Worm (Caenorhabditis elegans) whole organism, late embryonic: ENCODE results near the gene F31F6.1.

ENCODE experiments used
- C08G9.2 ChIP-seq: sonication (generic microtip); optimal IDR thresholded peaks from 2 replicates; lab custom pipeline; 2016; ENCODE audit warnings: mild to moderate bottlenecking, missing genetic modification characterization, moderate library complexity, missing compliant biosample characterization
- C38D4.7 ChIP-seq: fragments of 200-800 bp; sonication (Bioruptor generic); optimal IDR thresholded peaks from 2 replicates; lab custom pipeline; 2018; ENCODE audit warnings: mild to moderate bottlenecking, missing genetic modification characterization, moderate library complexity, missing compliant biosample characterization
- F13H6.1 ChIP-seq: sonication (generic microtip); optimal IDR thresholded peaks from 2 replicates; lab custom pipeline; 2016; ENCODE audit warnings: missing genetic modification characterization, missing compliant biosample characterization
- K02D7.2 ChIP-seq: sonication (generic microtip); optimal IDR thresholded peaks from 2 replicates; lab custom pipeline; 2017; ENCODE audit warnings: mild to moderate bottlenecking, missing genetic modification characterization, missing compliant biosample characterization
- Y22D7AL.16 ChIP-seq: sonication (generic microtip); optimal IDR thresholded peaks from 2 replicates; lab custom pipeline; 2016; ENCODE audit warnings: missing genetic modification characterization, missing compliant biosample characterization
- ahr-1 ChIP-seq: sonication (generic microtip); optimal IDR thresholded peaks from 2 replicates; lab custom pipeline; 2016; ENCODE audit warnings: missing genetic modification characterization, missing compliant biosample characterization
- ceh-14 ChIP-seq: sonication (generic microtip); optimal IDR thresholded peaks from 2 replicates; lab custom pipeline; 2016; ENCODE audit warnings: missing genotype, missing genetic modification characterization, missing compliant biosample characterization
- ceh-2 ChIP-seq: sonication (generic microtip); optimal IDR thresholded peaks from 2 replicates; lab custom pipeline; 2016; ENCODE audit warnings: missing genotype, missing genetic modification characterization, missing compliant biosample characterization
- ceh-30 ChIP-seq: fragments of 150-350 bp; optimal IDR thresholded peaks from 2 replicates; lab custom pipeline; 2014; ENCODE audit warnings: missing biosample characterization, missing genetic modification characterization
- ceh-31 ChIP-seq: sonication (generic microtip); optimal IDR thresholded peaks from 2 replicates; lab custom pipeline; 2016; ENCODE audit warnings: missing genetic modification characterization, missing compliant biosample characterization
- ceh-45 ChIP-seq: fragments of 200-800 bp; sonication (Bioruptor generic); IDR thresholded peaks from 2 replicates; pipeline ENCODE4 v1.3.6; 2022; ENCODE audit warnings: missing genetic modification reagents, missing genetic modification characterization, missing compliant biosample characterization
- dmd-4 ChIP-seq: sonication (generic microtip); optimal IDR thresholded peaks from 2 replicates; lab custom pipeline; 2016; ENCODE audit warnings: borderline replicate concordance, missing genetic modification characterization, missing compliant biosample characterization
- dve-1 ChIP-seq: sonication (generic microtip); optimal IDR thresholded peaks from 2 replicates; lab custom pipeline; 2017; ENCODE audit warnings: antibody characterized with exemption, mild to moderate bottlenecking, missing genetic modification characterization, missing compliant biosample characterization
- elt-2 ChIP-seq: sonication (generic microtip); optimal IDR thresholded peaks from 2 replicates; lab custom pipeline; 2016; ENCODE audit warnings: missing genetic modification reagents, missing genetic modification characterization, missing compliant biosample characterization
- ets-4 ChIP-seq: sonication (generic microtip); optimal IDR thresholded peaks from 2 replicates; lab custom pipeline; 2016; ENCODE audit warnings: missing genetic modification characterization, missing compliant biosample characterization
- eyg-1 ChIP-seq: sonication (generic microtip); optimal IDR thresholded peaks from 2 replicates; lab custom pipeline; 2016; ENCODE audit warnings: missing genotype, missing genetic modification characterization, missing compliant biosample characterization
- fkh-10 ChIP-seq: fragments of 150-350 bp; optimal IDR thresholded peaks from 2 replicates; lab custom pipeline; 2014; ENCODE audit warnings: missing biosample characterization, missing genetic modification reagents, missing genetic modification characterization
- fkh-6 ChIP-seq: sonication (generic microtip); optimal IDR thresholded peaks from 2 replicates; lab custom pipeline; 2016; ENCODE audit warnings: missing genetic modification characterization, missing compliant biosample characterization
- gmeb-2 ChIP-seq: sonication (generic microtip); optimal IDR thresholded peaks from 2 replicates; lab custom pipeline; 2016; ENCODE audit warnings: missing genetic modification characterization, inconsistent platforms, missing compliant biosample characterization
- hlh-13 ChIP-seq: fragments of 200-800 bp; sonication (Bioruptor generic); optimal IDR thresholded peaks from 2 replicates; lab custom pipeline; 2018; ENCODE audit warnings: mild to moderate bottlenecking, missing genetic modification characterization, missing compliant biosample characterization
- hlh-15 ChIP-seq: sonication (generic microtip); optimal IDR thresholded peaks from 2 replicates; lab custom pipeline; 2016; ENCODE audit warnings: missing genetic modification characterization, missing compliant biosample characterization
- hlh-30 ChIP-seq: sonication (generic microtip); optimal IDR thresholded peaks from 2 replicates; lab custom pipeline; 2017; ENCODE audit warnings: antibody characterized with exemption, missing genetic modification characterization, missing compliant biosample characterization; ENCODE audit not compliant: insufficient read depth
- hlh-6 ChIP-seq: sonication (generic microtip); optimal IDR thresholded peaks from 2 replicates; lab custom pipeline; 2016; ENCODE audit warnings: missing genotype, missing genetic modification characterization, missing compliant biosample characterization
- hlh-8 ChIP-seq: sonication (generic microtip); optimal IDR thresholded peaks from 2 replicates; lab custom pipeline; 2016; ENCODE audit warnings: missing genotype, missing genetic modification characterization, missing compliant biosample characterization
- madf-2 ChIP-seq: sonication (generic microtip); optimal IDR thresholded peaks from 2 replicates; lab custom pipeline; 2017; ENCODE audit warnings: missing genetic modification characterization, missing compliant biosample characterization
- mec-3 ChIP-seq: sonication (generic microtip); optimal IDR thresholded peaks from 2 replicates; lab custom pipeline; 2016; ENCODE audit warnings: borderline replicate concordance, missing genetic modification characterization, missing compliant biosample characterization
- nfya-1 ChIP-seq: sonication (generic microtip); optimal IDR thresholded peaks from 2 replicates; lab custom pipeline; 2017; ENCODE audit warnings: missing genetic modification characterization, mild to moderate bottlenecking, missing compliant biosample characterization, antibody characterized with exemption, moderate library complexity
- nhr-11 ChIP-seq: fragments of 150-350 bp; optimal IDR thresholded peaks from 2 replicates; lab custom pipeline; 2014; ENCODE audit warnings: missing biosample characterization, missing genetic modification characterization
- nhr-232 ChIP-seq: sonication (generic microtip); optimal IDR thresholded peaks from 2 replicates; lab custom pipeline; 2016; ENCODE audit warnings: missing genetic modification characterization, missing compliant biosample characterization
- npax-4 ChIP-seq: sonication (generic microtip); optimal IDR thresholded peaks from 2 replicates; lab custom pipeline; 2016; ENCODE audit warnings: missing genetic modification characterization, missing compliant biosample characterization
- pax-1 ChIP-seq: fragments of 150-350 bp; optimal IDR thresholded peaks from 2 replicates; lab custom pipeline; 2014; ENCODE audit warnings: missing biosample characterization, missing genetic modification characterization
- pha-2 ChIP-seq: sonication (generic microtip); optimal IDR thresholded peaks from 2 replicates; lab custom pipeline; 2017; ENCODE audit warnings: mild to moderate bottlenecking, missing genetic modification characterization, missing compliant biosample characterization
- pha-4 ChIP-seq: fragments of 150-350 bp; optimal IDR thresholded peaks from 2 replicates; lab custom pipeline; 2018; ENCODE audit warnings: missing biosample characterization, missing genetic modification reagents, missing genetic modification characterization
- pqm-1 ChIP-seq: sonication (generic microtip); optimal IDR thresholded peaks from 2 replicates; lab custom pipeline; 2016; ENCODE audit warnings: missing genetic modification characterization, missing compliant biosample characterization
- pros-1 ChIP-seq: fragments of 150-350 bp; optimal IDR thresholded peaks from 2 replicates; lab custom pipeline; 2014; ENCODE audit warnings: missing biosample characterization, missing genetic modification reagents, missing genetic modification characterization
- ref-2 ChIP-seq: sonication (generic microtip); optimal IDR thresholded peaks from 2 replicates; lab custom pipeline; 2016; ENCODE audit warnings: missing genetic modification characterization, missing compliant biosample characterization
- rnt-1 ChIP-seq: sonication (generic microtip); optimal IDR thresholded peaks from 2 replicates; lab custom pipeline; 2016; ENCODE audit warnings: missing genetic modification characterization, missing compliant biosample characterization
- sdc-2 ChIP-seq: sonication (generic microtip); optimal IDR thresholded peaks from 2 replicates; lab custom pipeline; 2016; ENCODE audit warnings: missing genotype, missing genetic modification characterization, missing compliant biosample characterization
- sox-2 ChIP-seq: fragments of 200-800 bp; sonication (Bioruptor generic); IDR thresholded peaks from 2 replicates; pipeline ENCODE4 v1.3.6; 2022; ENCODE audit warnings: missing genetic modification reagents, missing genetic modification characterization, missing compliant biosample characterization
- sox-4 ChIP-seq: sonication (generic microtip); optimal IDR thresholded peaks from 2 replicates; lab custom pipeline; 2017; ENCODE audit warnings: mild to moderate bottlenecking, missing genetic modification characterization, inconsistent platforms, missing compliant biosample characterization
- syd-9 ChIP-seq: sonication (generic microtip); optimal IDR thresholded peaks from 2 replicates; lab custom pipeline; 2016; ENCODE audit warnings: mild to moderate bottlenecking, missing genetic modification characterization, moderate library complexity, missing compliant biosample characterization
- tbx-2 ChIP-seq: sonication (generic microtip); optimal IDR thresholded peaks from 2 replicates; lab custom pipeline; 2016; ENCODE audit warnings: missing genetic modification characterization, missing compliant biosample characterization
- tbx-7 ChIP-seq: sonication (generic microtip); optimal IDR thresholded peaks from 2 replicates; lab custom pipeline; 2016; ENCODE audit warnings: missing genotype, missing genetic modification characterization, missing compliant biosample characterization
- ttx-3 ChIP-seq: sonication (generic microtip); optimal IDR thresholded peaks from 2 replicates; lab custom pipeline; 2016; ENCODE audit warnings: missing genetic modification reagents, missing genetic modification characterization, missing compliant biosample characterization
- unc-42 ChIP-seq: sonication (generic microtip); optimal IDR thresholded peaks from 2 replicates; lab custom pipeline; 2016; ENCODE audit warnings: missing genotype, missing genetic modification characterization, missing compliant biosample characterization
- unc-55 ChIP-seq: sonication (generic microtip); optimal IDR thresholded peaks from 2 replicates; lab custom pipeline; 2017; ENCODE audit warnings: missing biosample characterization, missing genetic modification reagents, missing genetic modification characterization
- zip-5 ChIP-seq: sonication (generic microtip); optimal IDR thresholded peaks from 2 replicates; lab custom pipeline; 2016; ENCODE audit warnings: missing genetic modification characterization, missing compliant biosample characterization
- ztf-16 ChIP-seq: sonication (generic microtip); optimal IDR thresholded peaks from 2 replicates; lab custom pipeline; 2017; ENCODE audit warnings: missing genetic modification characterization, missing compliant biosample characterization

The F31F6.1 gene

ce11 chrX:14865744-14866143 lies 2.4 kb downstream of the F31F6.1 start, which contains the start of gene C27C12.3:
Gene C27C12.3 (minus strand): TSS chrX:14865844.
- TF ChIP-seq fkh-6 (tag; lab: Kevin White, UChicago) (no peak), unc-55 (GFP tag; lab: Kevin White, UChicago) (no peak), ets-4 (tag; lab: Kevin White, UChicago) (no peak), tbx-7 (tag; lab: Kevin White, UChicago) (no peak)

- no peak for TF ChIP-seq ceh-31
- TF ChIP-seq dmd-4 (tag; lab: Kevin White, UChicago), result peak; percentile 82
These were observed 6.3 kb downstream of the F31F6.1 start, which contains the start of gene dmd-4 for ce11 chrX:14861752-14862151. Gene dmd-4 (minus strand): TSS chrX:14861852.

- peak; percentile 47 for TF ChIP-seq hlh-6 (tag; lab: Kevin White, UChicago)
- peak; percentile 40 for TF ChIP-seq hlh-8
- no peak for TF ChIP-seq ceh-45 (GFP tag; lab: Robert Waterston, UW)
- peak; percentile 81 for TF ChIP-seq ets-4 (tag; lab: Kevin White, UChicago)
- TF ChIP-seq tbx-7 (tag; lab: Kevin White, UChicago), result peak; percentile 15
- TF ChIP-seq fkh-6 (tag; lab: Kevin White, UChicago), result peak; percentile 63
- TF ChIP-seq fkh-10, result no peak
- TF ChIP-seq ztf-16 (tag; lab: Kevin White, UChicago), result no peak
- no peak for TF ChIP-seq eyg-1
- TF ChIP-seq pha-4 (tag; lab: Kevin White, UChicago), result no peak
- peak; percentile 59 for TF ChIP-seq hlh-30 (tag; lab: Kevin White, UChicago)
- TF ChIP-seq hlh-13, result no peak
- TF ChIP-seq pax-1 (tag; lab: Kevin White, UChicago), result peak; percentile 62
- peak; percentile 33 for TF ChIP-seq ceh-30 (tag; lab: Kevin White, UChicago)
- TF ChIP-seq ceh-31, result peak; percentile 89
- TF ChIP-seq hlh-15 (tag; lab: Kevin White, UChicago), result no peak
- TF ChIP-seq C08G9.2 (tag; lab: Kevin White, UChicago), result peak; percentile 75
- peak; percentile 76 for TF ChIP-seq sdc-2 (tag; lab: Kevin White, UChicago)
- TF ChIP-seq elt-2 (tag; lab: Kevin White, UChicago), result peak; percentile 53
- no peak for TF ChIP-seq sox-2 (GFP tag; lab: Robert Waterston, UW)
- TF ChIP-seq pqm-1 (tag; lab: Kevin White, UChicago), result no peak
- peak; percentile 56 for TF ChIP-seq rnt-1
- TF ChIP-seq ahr-1 (tag; lab: Kevin White, UChicago), result peak; percentile 39
- no peak for TF ChIP-seq mec-3 (tag; lab: Kevin White, UChicago)
- peak; percentile 64 for TF ChIP-seq pros-1 (tag; lab: Kevin White, UChicago)
- TF ChIP-seq Y22D7AL.16 (tag; lab: Kevin White, UChicago), result no peak
- peak; percentile 90 for TF ChIP-seq unc-42 (tag; lab: Kevin White, UChicago)
- peak; percentile 42 for TF ChIP-seq ceh-14 (tag; lab: Kevin White, UChicago)
- TF ChIP-seq dve-1 (tag; lab: Kevin White, UChicago), result peak; percentile 43
- no peak for TF ChIP-seq K02D7.2 (tag; lab: Kevin White, UChicago)
- TF ChIP-seq sox-4 (tag; lab: Kevin White, UChicago), result no peak
- TF ChIP-seq tbx-2 (tag; lab: Kevin White, UChicago), result peak; percentile 88
- TF ChIP-seq npax-4 (tag; lab: Kevin White, UChicago), result no peak
- TF ChIP-seq syd-9 (tag; lab: Kevin White, UChicago), result peak; percentile 30
- TF ChIP-seq nhr-11 (tag; lab: Kevin White, UChicago), result no peak
- TF ChIP-seq ref-2 (tag; lab: Kevin White, UChicago), result peak; percentile 82
- peak; percentile 85 for TF ChIP-seq ceh-2
- peak; percentile 55 for TF ChIP-seq F13H6.1 (tag; lab: Kevin White, UChicago)
- no peak for TF ChIP-seq ttx-3 (tag; lab: Kevin White, UChicago)
- peak; percentile 53 for TF ChIP-seq unc-55 (GFP tag; lab: Kevin White, UChicago)
- TF ChIP-seq gmeb-2 (tag; lab: Kevin White, UChicago), result no peak
- TF ChIP-seq pha-2 (tag; lab: Kevin White, UChicago), result no peak
- peak; percentile 66 for TF ChIP-seq nfya-1
- no peak for TF ChIP-seq nhr-232 (tag; lab: Kevin White, UChicago)
- TF ChIP-seq C38D4.7 (GFP tag; lab: Kevin White, UChicago), result no peak
- no peak for TF ChIP-seq madf-2 (tag; lab: Kevin White, UChicago)
- no peak for TF ChIP-seq dmd-4 (tag; lab: Kevin White, UChicago)
- TF ChIP-seq zip-5 (tag; lab: Kevin White, UChicago), result peak; percentile 39
These were observed 14.3 kb downstream of the F31F6.1 start, which contains the start of the genes C27C12.1 and C27C12.4 for ce11 chrX:14853712-14854217. Gene C27C12.1 (minus strand): TSS chrX:14853762. Gene C27C12.4 (plus strand): TSS chrX:14854086.
